Worm (Caenorhabditis elegans): ENCODE results near the gene pdf-2.

The pdf-2 gene

DNA sequence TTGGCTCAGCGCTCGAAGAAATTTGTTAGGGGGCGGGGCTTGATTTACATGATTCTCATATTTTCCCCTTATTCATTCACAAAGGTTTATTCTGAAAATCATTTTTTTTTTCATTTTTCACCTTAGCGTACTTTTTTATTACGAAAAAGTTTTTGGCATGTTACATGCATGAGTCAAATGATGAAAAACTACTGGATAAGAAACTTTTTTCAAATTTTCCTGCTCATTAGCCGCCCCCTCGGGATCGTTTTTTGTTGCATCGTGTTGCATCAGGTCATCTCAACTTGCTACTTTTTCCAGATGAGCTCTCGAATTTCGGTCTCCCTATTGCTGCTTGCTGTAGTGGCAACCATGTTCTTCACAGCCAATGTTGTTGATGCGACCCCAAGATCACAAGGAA lies at the start of gene pdf-2:
Gene pdf-2 (plus strand): TSS at position 301 of the 400 bp plus-strand sequence.
- TF ChIP-seq elt-1 (tag; optimal IDR thresholded peaks at IDR 0.05) (no peak), ceh-82 (tag; optimal IDR thresholded peaks at IDR 0.05) (no peak), lsy-12 (tag; optimal IDR thresholded peaks at IDR 0.05) (no peak), ceh-28 (tag; optimal IDR thresholded peaks at IDR 0.05) (no peak), nhr-43 (tag; optimal IDR thresholded peaks at IDR 0.05; ENCODE audit: poor library complexity, severe bottlenecking) (no peak), ZK546.5 (tag; optimal IDR thresholded peaks at IDR 0.05) (no peak), ceh-9 (tag; optimal IDR thresholded peaks at IDR 0.05) (no peak), fos-1 (tag; optimal IDR thresholded peaks at IDR 0.05) (no peak), unc-39 (tag; optimal IDR thresholded peaks at IDR 0.05) (no peak), fkh-2 (tag; optimal IDR thresholded peaks at IDR 0.05) (no peak), elt-3 (tag; optimal IDR thresholded peaks at IDR 0.05) (no peak), nhr-76 (tag; optimal IDR thresholded peaks at IDR 0.05) (no peak), nhr-12 (tag; optimal IDR thresholded peaks at IDR 0.05) (no peak), nhr-25 (tag; optimal IDR thresholded peaks at IDR 0.05) (no peak)

ce11 chrX:2114171-2114570 lies 49.0 kb upstream of the pdf-2 start:
- TF ChIP-seq lsy-12 (tag; optimal IDR thresholded peaks at IDR 0.05) (no peak), zag-1 (tag; optimal IDR thresholded peaks at IDR 0.05) (no peak)

ce11 chrX:2116304-2116867 lies 46.8 kb upstream of the pdf-2 start:
- TF ChIP-seq nhr-77 (tag; optimal IDR thresholded peaks at IDR 0.05) (no peak), nhr-25 (tag; optimal IDR thresholded peaks at IDR 0.05) (peak; percentile 66), nhr-67 (tag; optimal IDR thresholded peaks at IDR 0.05) (no peak), unc-62 (GFP tag; optimal IDR thresholded peaks at IDR 0.05) (no peak), nhr-12 (tag; optimal IDR thresholded peaks at IDR 0.05) (no peak), nhr-23 (tag; optimal IDR thresholded peaks at IDR 0.05) (peak; percentile 51), unc-39 (tag; optimal IDR thresholded peaks at IDR 0.05) (no peak), nhr-43 (tag; optimal IDR thresholded peaks at IDR 0.05; ENCODE audit: poor library complexity, severe bottlenecking) (peak; percentile 42), ZK546.5 (tag; optimal IDR thresholded peaks at IDR 0.05) (no peak), tbx-2 (tag; optimal IDR thresholded peaks at IDR 0.05) (no peak), fos-1 (tag; optimal IDR thresholded peaks at IDR 0.05) (no peak), elt-3 (tag; optimal IDR thresholded peaks at IDR 0.05) (peak in 1 of 3 experiments; percentile 11), ztf-11 (tag; optimal IDR thresholded peaks at IDR 0.05) (no peak), ceh-9 (tag; optimal IDR thresholded peaks at IDR 0.05) (no peak), elt-2 (tag; optimal IDR thresholded peaks at IDR 0.05) (no peak), ama-1 (optimal IDR thresholded peaks at IDR 0.05) (peak; percentile 5)

DNA sequence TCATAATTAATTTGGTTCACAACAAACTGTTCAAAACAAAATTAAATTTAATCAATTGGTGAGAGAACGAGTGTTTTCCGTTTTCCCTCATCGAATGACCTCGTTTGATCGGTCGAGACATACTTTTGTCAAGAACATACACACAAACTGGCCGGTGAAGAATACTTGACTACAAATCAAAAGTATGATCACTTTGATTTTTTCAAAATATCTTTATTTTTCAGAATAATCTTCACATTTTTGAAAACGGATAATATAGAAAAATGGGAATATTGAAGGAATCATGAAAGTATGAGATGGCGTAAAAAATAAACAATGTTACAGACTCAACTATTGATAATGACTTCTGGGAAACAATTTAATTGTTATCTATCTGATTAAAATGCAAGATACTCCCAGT lies 45.0 kb upstream of the pdf-2 start, which contains the start of gene swip-10:
Gene swip-10 (minus strand): TSS at position 101 of the 400 bp plus-strand sequence.
- TF ChIP-seq pqm-1 (tag; optimal IDR thresholded peaks at IDR 0.05) (no peak), elt-1 (tag; optimal IDR thresholded peaks at IDR 0.05) (no peak), snpc-4 (tag; optimal IDR thresholded peaks at IDR 0.05) (no peak), ZK546.5 (tag; optimal IDR thresholded peaks at IDR 0.05) (no peak), ceh-28 (tag; optimal IDR thresholded peaks at IDR 0.05) (no peak), aly-2 (tag; optimal IDR thresholded peaks at IDR 0.05) (no peak), ztf-4 (tag; optimal IDR thresholded peaks at IDR 0.05) (no peak), mdl-1 (tag; optimal IDR thresholded peaks at IDR 0.05) (no peak), nhr-43 (tag; optimal IDR thresholded peaks at IDR 0.05; ENCODE audit: poor library complexity, severe bottlenecking) (no peak), lsy-12 (tag; optimal IDR thresholded peaks at IDR 0.05) (no peak), ama-1 (optimal IDR thresholded peaks at IDR 0.05) (no peak), ztf-11 (tag; optimal IDR thresholded peaks at IDR 0.05) (no peak), hmg-11 (tag; optimal IDR thresholded peaks at IDR 0.05) (no peak)

DNA sequence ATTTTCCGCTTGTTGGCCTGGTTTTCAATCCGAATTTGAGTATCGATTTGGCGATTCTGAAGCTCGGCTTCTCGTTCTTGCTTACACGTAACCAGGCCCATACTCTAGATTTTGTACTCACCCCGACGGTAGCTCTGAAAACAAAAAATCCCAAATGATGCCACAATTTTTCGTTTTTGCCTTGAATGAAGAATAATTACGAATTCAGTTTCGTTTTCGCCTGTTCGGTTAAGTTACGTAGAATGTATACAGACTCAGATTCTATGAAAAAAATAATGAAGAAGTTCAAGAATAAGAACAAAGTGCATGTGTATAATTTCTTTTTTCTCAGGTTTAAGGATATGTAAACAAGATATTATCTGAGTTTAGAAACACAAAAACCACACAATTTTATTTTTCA lies 42.2 kb upstream of the pdf-2 start, which contains the start of gene gpa-5:
Gene gpa-5 (minus strand): TSS at position 101 of the 400 bp plus-strand sequence.
- TF ChIP-seq ztf-11 (tag; optimal IDR thresholded peaks at IDR 0.05): no peak
- no peak for TF ChIP-seq mml-1 (tag; optimal IDR thresholded peaks at IDR 0.05)
- TF ChIP-seq ZK546.5 (tag; optimal IDR thresholded peaks at IDR 0.05): no peak
- no peak for TF ChIP-seq sea-2 (GFP tag; optimal IDR thresholded peaks at IDR 0.05)
- TF ChIP-seq nhr-43 (tag; optimal IDR thresholded peaks at IDR 0.05; ENCODE audit: poor library complexity, severe bottlenecking): no peak
- no peak for TF ChIP-seq zag-1 (tag; optimal IDR thresholded peaks at IDR 0.05)

DNA sequence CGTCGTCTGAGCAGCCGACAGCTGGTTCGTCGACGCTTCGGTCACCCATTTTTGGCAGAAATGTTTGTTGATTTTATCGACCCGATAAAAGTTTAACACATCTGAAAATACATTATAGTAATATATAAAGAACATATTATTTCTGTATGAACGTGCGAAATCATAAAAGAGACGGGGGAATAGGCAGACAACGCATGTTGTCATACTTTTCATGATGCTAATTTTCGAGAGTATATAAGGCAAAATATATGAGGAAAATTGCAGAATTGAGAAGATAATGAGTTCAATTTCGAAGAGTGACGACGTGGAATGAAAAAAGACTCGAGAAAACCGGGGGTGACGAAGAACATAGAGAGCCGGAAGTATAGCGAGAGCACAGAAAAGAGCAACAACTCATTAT lies 33.0 kb upstream of the pdf-2 start, which contains the start of gene F53B1.8:
Gene F53B1.8 (minus strand): TSS at position 101 of the 400 bp plus-strand sequence.
- TF ChIP-seq tbx-2 (tag; optimal IDR thresholded peaks at IDR 0.05) (no peak), nhr-76 (tag; optimal IDR thresholded peaks at IDR 0.05) (no peak), fkh-10 (GFP tag; optimal IDR thresholded peaks at IDR 0.05) (no peak), elt-2 (tag; optimal IDR thresholded peaks at IDR 0.05) (no peak)
